Fruit fly (Drosophila melanogaster) whole organism, prepupa: ENCODE data around the gene CG11317.

Experiments
- CG10631 ChIP-seq: fragments of 200-800 bp; sonication (Bioruptor generic); optimal IDR thresholded peaks from 2 replicates; lab custom pipeline; 2016; ENCODE audit warnings: missing biosample characterization, missing genetic modification characterization
- CG10669 ChIP-seq: fragments of 200-800 bp; sonication (Bioruptor generic); optimal IDR thresholded peaks from 3 replicates; lab custom pipeline; 2018; ENCODE audit warnings: missing biosample characterization, mild to moderate bottlenecking, missing genetic modification characterization, moderate library complexity
- CG11294 ChIP-seq: fragments of 200-800 bp; sonication (Bioruptor generic); IDR thresholded peaks from 2 replicates; pipeline ENCODE4 v1.3.6; 2022; ENCODE audit warnings: missing biosample characterization, missing genetic modification characterization
- CG11902 ChIP-seq: fragments of 200-800 bp; sonication (Bioruptor generic); optimal IDR thresholded peaks from 3 replicates; lab custom pipeline; 2016; ENCODE audit warnings: missing biosample characterization, missing genetic modification characterization
- CG15336 ChIP-seq: fragments of 200-800 bp; sonication (Bioruptor generic); IDR thresholded peaks from 2 replicates; pipeline ENCODE4 v1.3.6; 2022; ENCODE audit warnings: missing biosample characterization, missing genetic modification characterization
- CG1621 ChIP-seq: fragments of 200-800 bp; sonication (Bioruptor generic); optimal IDR thresholded peaks from 3 replicates; lab custom pipeline; 2018; ENCODE audit warnings: missing biosample characterization, mild to moderate bottlenecking, missing genetic modification characterization
- CG16779 ChIP-seq: fragments of 200-800 bp; sonication (Bioruptor generic); optimal IDR thresholded peaks from 3 replicates; lab custom pipeline; 2017; ENCODE audit warnings: missing biosample characterization, mild to moderate bottlenecking, missing genetic modification characterization
- CG3032 ChIP-seq: fragments of 200-800 bp; optimal IDR thresholded peaks from 2 replicates; lab custom pipeline; 2019; ENCODE audit warnings: missing biosample characterization, mild to moderate bottlenecking, missing genetic modification characterization, moderate library complexity
- CG31627 ChIP-seq: fragments of 200-800 bp; sonication (Bioruptor generic); optimal IDR thresholded peaks from 3 replicates; lab custom pipeline; 2016; ENCODE audit warnings: missing biosample characterization, missing genetic modification characterization
- CG32006 ChIP-seq: fragments of 200-800 bp; sonication (Bioruptor generic); optimal IDR thresholded peaks from 3 replicates; lab custom pipeline; 2017; ENCODE audit warnings: missing biosample characterization, mild to moderate bottlenecking, missing genetic modification characterization
- CG34406 ChIP-seq: fragments of 200-800 bp; sonication (Bioruptor generic); optimal IDR thresholded peaks from 3 replicates; lab custom pipeline; 2016; ENCODE audit warnings: missing biosample characterization, missing genetic modification characterization
- CG3919 ChIP-seq: fragments of 200-800 bp; sonication (Bioruptor generic); optimal IDR thresholded peaks from 3 replicates; lab custom pipeline; 2016; ENCODE audit warnings: missing biosample characterization, missing genetic modification characterization
- CG4318 ChIP-seq: fragments of 200-800 bp; sonication (Bioruptor generic); optimal IDR thresholded peaks from 3 replicates; lab custom pipeline; 2017; ENCODE audit warnings: missing biosample characterization, mild to moderate bottlenecking, missing genetic modification characterization
- CG6163 ChIP-seq: fragments of 200-800 bp; sonication (Bioruptor generic); IDR thresholded peaks from 3 replicates; pipeline ENCODE4 v1.3.6; 2022; ENCODE audit warnings: missing biosample characterization, missing genetic modification characterization
- CG6276 ChIP-seq: fragments of 200-800 bp; sonication (Bioruptor generic); optimal IDR thresholded peaks from 2 replicates; lab custom pipeline; 2017; ENCODE audit warnings: missing biosample characterization, mild to moderate bottlenecking, missing genetic modification characterization
- CG6792 ChIP-seq: fragments of 200-800 bp; sonication (Bioruptor generic); optimal IDR thresholded peaks from 3 replicates; lab custom pipeline; 2016; ENCODE audit warnings: missing biosample characterization, missing genetic modification characterization
- CG6808 ChIP-seq: fragments of 200-800 bp; sonication (Bioruptor generic); optimal IDR thresholded peaks from 3 replicates; lab custom pipeline; 2017; ENCODE audit warnings: missing biosample characterization, missing genetic modification characterization, mild to moderate bottlenecking, moderate library complexity, missing genetic modification reagents
- CG6854 ChIP-seq: fragments of 200-800 bp; sonication (Bioruptor generic); optimal IDR thresholded peaks from 2 replicates; lab custom pipeline; 2017; ENCODE audit warnings: missing biosample characterization, mild to moderate bottlenecking, missing genetic modification characterization
- CG7368 ChIP-seq: fragments of 200-800 bp; sonication (Bioruptor generic); optimal IDR thresholded peaks from 3 replicates; lab custom pipeline; 2016; ENCODE audit warnings: missing biosample characterization, missing genetic modification characterization
- CG8119 ChIP-seq: fragments of 200-800 bp; sonication (Bioruptor generic); IDR thresholded peaks from 3 replicates; pipeline ENCODE4 v1.3.6; 2022; ENCODE audit warnings: missing biosample characterization, missing genetic modification characterization
- CG8319 ChIP-seq: fragments of 200-800 bp; sonication (Bioruptor generic); optimal IDR thresholded peaks from 3 replicates; lab custom pipeline; 2016; ENCODE audit warnings: missing biosample characterization, missing genetic modification characterization
- CG8632 ChIP-seq: fragments of 200-800 bp; sonication (Bioruptor generic); optimal IDR thresholded peaks from 3 replicates; lab custom pipeline; 2016; ENCODE audit warnings: missing biosample characterization, missing genetic modification characterization
- CG9139 ChIP-seq: fragments of 200-800 bp; sonication (Bioruptor generic); optimal IDR thresholded peaks from 3 replicates; lab custom pipeline; 2017; ENCODE audit warnings: missing biosample characterization, mild to moderate bottlenecking, missing genetic modification characterization
- Eip75B ChIP-seq: fragments of 200-800 bp; sonication (Bioruptor generic); optimal IDR thresholded peaks from 3 replicates; lab custom pipeline; 2016; ENCODE audit warnings: missing biosample characterization, missing genetic modification characterization
- Eip93F ChIP-seq: fragments of 200-800 bp; sonication (Bioruptor generic); optimal IDR thresholded peaks from 2 replicates; lab custom pipeline; 2016; ENCODE audit warnings: missing biosample characterization, mild to moderate bottlenecking, missing genetic modification characterization
- Ets21C ChIP-seq: fragments of 200-800 bp; sonication (Bioruptor generic); optimal IDR thresholded peaks from 3 replicates; lab custom pipeline; 2016; ENCODE audit warnings: missing biosample characterization, missing genetic modification characterization
- Ets96B ChIP-seq: fragments of 200-800 bp; optimal IDR thresholded peaks from 2 replicates; lab custom pipeline; 2019; ENCODE audit warnings: missing biosample characterization, mild to moderate bottlenecking, missing genetic modification characterization, moderate library complexity
- Gug ChIP-seq: fragments of 200-800 bp; sonication (Bioruptor generic); IDR thresholded peaks from 2 replicates; pipeline ENCODE4 v1.3.6; 2022; ENCODE audit warnings: missing biosample characterization, missing genetic modification characterization
- Hr38 ChIP-seq: sonication (Bioruptor generic); optimal IDR thresholded peaks from 2 replicates; lab custom pipeline; 2016; ENCODE audit warnings: missing biosample characterization, missing genetic modification characterization
- Hr39 ChIP-seq: fragments of 200-800 bp; sonication (Bioruptor generic); optimal IDR thresholded peaks from 2 replicates; lab custom pipeline; 2016; ENCODE audit warnings: missing biosample characterization, missing genetic modification characterization
- Hr4 ChIP-seq: fragments of 200-800 bp; sonication (Bioruptor generic); optimal IDR thresholded peaks from 3 replicates; lab custom pipeline; 2016; ENCODE audit warnings: missing biosample characterization, missing genetic modification characterization
- Lpt ChIP-seq: fragments of 200-800 bp; sonication (Bioruptor generic); optimal IDR thresholded peaks from 3 replicates; lab custom pipeline; 2016; ENCODE audit warnings: missing biosample characterization, missing genetic modification characterization
- Met ChIP-seq: fragments of 200-800 bp; sonication (Bioruptor generic); optimal IDR thresholded peaks from 3 replicates; lab custom pipeline; 2016; ENCODE audit warnings: missing biosample characterization, missing genetic modification characterization
- OdsH ChIP-seq: fragments of 200-800 bp; sonication (Bioruptor generic); optimal IDR thresholded peaks from 3 replicates; lab custom pipeline; 2016; ENCODE audit warnings: missing biosample characterization, missing genetic modification characterization
- Smox ChIP-seq: fragments of 200-800 bp; sonication (Bioruptor generic); optimal IDR thresholded peaks from 3 replicates; lab custom pipeline; 2016; ENCODE audit warnings: missing biosample characterization, missing genetic modification characterization
- Sox102F ChIP-seq: fragments of 200-800 bp; sonication (Bioruptor generic); optimal IDR thresholded peaks from 2 replicates; lab custom pipeline; 2016; ENCODE audit warnings: missing biosample characterization, mild to moderate bottlenecking, missing genetic modification characterization
- Sox14 ChIP-seq: fragments of 200-800 bp; sonication (Bioruptor generic); optimal IDR thresholded peaks from 3 replicates; lab custom pipeline; 2016; ENCODE audit warnings: missing biosample characterization, missing genetic modification characterization
- Sox15 ChIP-seq: fragments of 200-800 bp; sonication (Bioruptor generic); optimal IDR thresholded peaks from 3 replicates; lab custom pipeline; 2016; ENCODE audit warnings: missing biosample characterization, missing genetic modification characterization
- achi ChIP-seq: fragments of 200-800 bp; sonication (Bioruptor generic); optimal IDR thresholded peaks from 3 replicates; lab custom pipeline; 2016; ENCODE audit warnings: missing biosample characterization, missing genetic modification characterization
- acj6 ChIP-seq: fragments of 200-800 bp; sonication (Bioruptor generic); optimal IDR thresholded peaks from 3 replicates; lab custom pipeline; 2016; ENCODE audit warnings: missing biosample characterization, missing genetic modification characterization
- cyc ChIP-seq: fragments of 200-800 bp; sonication (Bioruptor generic); optimal IDR thresholded peaks from 3 replicates; lab custom pipeline; 2016; ENCODE audit warnings: missing biosample characterization, missing genetic modification characterization
- dsx ChIP-seq: fragments of 200-800 bp; optimal IDR thresholded peaks from 3 replicates; lab custom pipeline; 2019; ENCODE audit warnings: missing biosample characterization, mild to moderate bottlenecking, missing genetic modification characterization, moderate library complexity; ENCODE audit not compliant: poor library complexity, severe bottlenecking
- eg ChIP-seq: fragments of 200-800 bp; sonication (Bioruptor generic); IDR thresholded peaks from 3 replicates; pipeline ENCODE4 v1.3.6; 2022; ENCODE audit warnings: missing biosample characterization, missing genetic modification characterization
- esn ChIP-seq: fragments of 200-800 bp; sonication (Bioruptor generic); optimal IDR thresholded peaks from 2 replicates; lab custom pipeline; 2016; ENCODE audit warnings: missing biosample characterization, mild to moderate bottlenecking, missing genetic modification characterization, moderate library complexity
- fd59A ChIP-seq: fragments of 200-800 bp; sonication (Bioruptor generic); optimal IDR thresholded peaks from 2 replicates; lab custom pipeline; 2017; ENCODE audit warnings: missing biosample characterization, mild to moderate bottlenecking, missing genetic modification characterization, missing genetic modification reagents
- fd85E ChIP-seq: fragments of 200-800 bp; sonication (Bioruptor generic); optimal IDR thresholded peaks from 3 replicates; lab custom pipeline; 2016; ENCODE audit warnings: missing biosample characterization, missing genetic modification characterization
- fkh ChIP-seq: fragments of 200-800 bp; sonication (Bioruptor generic); optimal IDR thresholded peaks from 3 replicates; lab custom pipeline; 2017; ENCODE audit warnings: missing biosample characterization, mild to moderate bottlenecking, missing genetic modification characterization, moderate library complexity
- lz ChIP-seq: fragments of 200-800 bp; sonication (Bioruptor generic); optimal IDR thresholded peaks from 3 replicates; lab custom pipeline; 2016; ENCODE audit warnings: missing biosample characterization, missing genetic modification characterization
- net ChIP-seq: fragments of 200-800 bp; sonication (Bioruptor generic); optimal IDR thresholded peaks from 3 replicates; lab custom pipeline; 2016; ENCODE audit warnings: missing biosample characterization, missing genetic modification characterization
- spab ChIP-seq: fragments of 200-800 bp; sonication (Bioruptor generic); optimal IDR thresholded peaks from 2 replicates; lab custom pipeline; 2017; ENCODE audit warnings: missing biosample characterization, mild to moderate bottlenecking, missing genetic modification characterization, missing genetic modification reagents
- ss ChIP-seq, 2 experiments: fragments of 200-800 bp; sonication (Bioruptor generic); optimal IDR thresholded peaks; 2 replicates in 1 of 2; 3 replicates in 1 of 2; lab custom pipeline; 2017 to 2018; ENCODE audit warnings: mild to moderate bottlenecking in 2 of 2, missing biosample characterization in 2 of 2, missing genetic modification characterization in 2 of 2, moderate library complexity in 1 of 2
- svp ChIP-seq: fragments of 200-800 bp; sonication (Bioruptor generic); peaks from one replicate; lab custom pipeline; 2016; ENCODE audit warnings: missing biosample characterization, missing genetic modification characterization
- vri ChIP-seq: fragments of 200-800 bp; sonication (Bioruptor generic); optimal IDR thresholded peaks from 3 replicates; lab custom pipeline; 2016; ENCODE audit warnings: missing biosample characterization, mild to moderate bottlenecking, missing genetic modification characterization

CG11317 gene

DNA sequence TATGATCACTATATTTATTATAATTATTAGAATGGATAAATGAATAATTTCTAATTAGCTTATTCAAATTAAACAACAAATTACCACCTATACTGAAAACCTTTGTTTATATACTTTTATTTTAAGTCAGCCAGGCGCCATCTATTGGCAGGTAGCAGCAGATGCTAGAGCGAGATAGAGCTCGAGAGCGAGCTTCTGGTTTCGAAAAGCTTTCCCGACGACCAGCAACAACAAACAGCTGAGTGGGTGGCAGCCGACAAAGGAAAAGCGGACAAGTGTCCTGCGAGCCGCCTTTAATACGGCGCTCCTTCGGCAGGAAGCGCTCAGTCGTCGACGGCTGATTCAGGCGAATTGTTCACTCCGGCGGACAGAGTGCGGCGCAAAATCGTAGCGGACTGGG lies 36.9 kb upstream of the CG11317 start, which contains the start of gene Gycbeta100B:
Gene Gycbeta100B, plus strand, starts transcription at position 337 of the 400 bp plus-strand sequence.
- TF ChIP-seq CG1621 (tag; lab: Kevin White, UChicago), result peak; percentile 25
- TF ChIP-seq CG10631 (GFP tag; lab: Kevin White, UChicago), result no peak
- TF ChIP-seq CG6163 (GFP tag; lab: Robert Waterston, UW), result peak; percentile 63; the same call in 1 of the 3 replicates
- no peak for TF ChIP-seq Lpt (GFP tag; lab: Kevin White, UChicago)
- no peak for TF ChIP-seq CG4318 (GFP tag; lab: Kevin White, UChicago)
- TF ChIP-seq CG31627 (GFP tag; lab: Kevin White, UChicago), result no peak
- no peak for TF ChIP-seq Hr39
- TF ChIP-seq acj6 (GFP tag; lab: Kevin White, UChicago), result peak; percentile 14
- TF ChIP-seq CG6854 (GFP tag; lab: Kevin White, UChicago), result no peak
- peak; percentile 13 for TF ChIP-seq Sox102F (GFP tag; lab: Kevin White, UChicago)
- no peak for TF ChIP-seq CG16779
- TF ChIP-seq Ets96B (tag; lab: Kevin White, UChicago), result peak; percentile 29
- no peak for TF ChIP-seq Eip93F (GFP tag; lab: Kevin White, UChicago)
- peak; percentile 19 for TF ChIP-seq cyc (GFP tag; lab: Kevin White, UChicago)
- no peak for TF ChIP-seq CG8632 (GFP tag; lab: Kevin White, UChicago)
- no peak for TF ChIP-seq fd85E (GFP tag; lab: Kevin White, UChicago)
- TF ChIP-seq CG32006 (GFP tag; lab: Kevin White, UChicago), result peak; percentile 28
- peak; percentile 33 for TF ChIP-seq Met (GFP tag; lab: Kevin White, UChicago)
- TF ChIP-seq fd59A (GFP tag; lab: Kevin White, UChicago), result no peak
- TF ChIP-seq vri (GFP tag; lab: Kevin White, UChicago), result no peak
- TF ChIP-seq CG34406 (GFP tag; lab: Kevin White, UChicago), result peak; percentile 5
- peak; percentile 26 for TF ChIP-seq Hr4 (GFP tag; lab: Kevin White, UChicago)
- peak; percentile 20 for TF ChIP-seq CG10669 (GFP tag; lab: Kevin White, UChicago)
- no peak for TF ChIP-seq dsx (GFP tag; lab: Kevin White, UChicago)
- TF ChIP-seq Hr38 (GFP tag; lab: Kevin White, UChicago), result no peak
- no peak for TF ChIP-seq svp (GFP tag; lab: Kevin White, UChicago)
- peak; percentile 33 for TF ChIP-seq fkh (GFP tag; lab: Kevin White, UChicago)
- peak; percentile 35 for TF ChIP-seq CG7368 (GFP tag; lab: Kevin White, UChicago)
- TF ChIP-seq CG3032 (tag; lab: Kevin White, UChicago), result peak; percentile 20
- no peak for TF ChIP-seq CG15336 (GFP tag; lab: Robert Waterston, UW)
- peak; percentile 15 for TF ChIP-seq CG9139
- TF ChIP-seq eg (GFP tag; lab: Robert Waterston, UW), result peak; percentile 34; the same call in 2 of the 3 replicates
- peak; percentile 68 for TF ChIP-seq CG3919 (GFP tag; lab: Kevin White, UChicago)
- no peak for TF ChIP-seq Smox (GFP tag; lab: Kevin White, UChicago)
- TF ChIP-seq OdsH (GFP tag; lab: Kevin White, UChicago), result peak; percentile 21
- peak; percentile 7 for TF ChIP-seq Eip75B (GFP tag; lab: Kevin White, UChicago)
- TF ChIP-seq CG8119 (GFP tag; lab: Robert Waterston, UW), result no peak
- TF ChIP-seq lz (GFP tag; lab: Kevin White, UChicago), result peak; percentile 10
- peak; percentile 44 for TF ChIP-seq net (GFP tag; lab: Kevin White, UChicago)
- TF ChIP-seq Gug (GFP tag; lab: Robert Waterston, UW), result no peak
- no peak for TF ChIP-seq spab (GFP tag; lab: Kevin White, UChicago)
- TF ChIP-seq CG11294, result no peak
- TF ChIP-seq Sox14, result peak; percentile 11
- no peak for TF ChIP-seq Ets21C
- TF ChIP-seq ss (GFP tag; optimal IDR thresholded peaks at IDR 0.05; lab: Kevin White, UChicago), result peak in 1 of 2 experiments; percentile 42
- TF ChIP-seq CG6808, result peak; percentile 25
- no peak for TF ChIP-seq CG11902
- TF ChIP-seq Sox15 (GFP tag; lab: Kevin White, UChicago), result no peak
- peak; percentile 42 for TF ChIP-seq achi (GFP tag; lab: Kevin White, UChicago)
- no peak for TF ChIP-seq esn
- TF ChIP-seq CG8319, result peak; percentile 2
- TF ChIP-seq CG6792 (GFP tag; lab: Kevin White, UChicago), result no peak
- TF ChIP-seq CG6276 (GFP tag; lab: Kevin White, UChicago), result peak; percentile 10
